Worm (Caenorhabditis elegans): ENCODE data around the gene C43F9.5.

C43F9.5 gene

DNA sequence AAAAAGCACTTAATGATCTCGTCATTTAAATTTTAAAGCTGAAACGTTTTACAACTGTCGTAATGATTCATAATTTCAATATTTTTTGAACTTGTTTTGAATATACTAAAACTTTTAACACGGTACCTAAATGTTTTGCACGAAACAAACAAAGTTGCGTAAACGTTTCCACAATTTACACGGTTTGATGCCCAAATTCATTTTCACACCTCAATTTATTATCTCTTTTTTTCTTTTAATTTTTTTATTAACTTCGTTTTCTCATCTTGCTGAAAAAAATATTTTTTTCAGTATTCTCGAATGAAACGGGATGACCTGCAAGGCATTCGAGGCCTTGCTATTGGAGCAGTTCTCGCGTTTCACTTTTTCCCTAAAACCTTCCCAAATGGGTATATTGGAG lies 6.3 kb downstream of the C43F9.5 start, which contains the start of gene oac-8:
oac-8 (plus strand) TSS at position 301 of the 400 bp plus-strand sequence.
- TF ChIP-seq ceh-28 (tag; optimal IDR thresholded peaks at IDR 0.05): no peak
- TF ChIP-seq ZK546.5 (tag; optimal IDR thresholded peaks at IDR 0.05): no peak
- no peak for TF ChIP-seq nhr-67 (tag; optimal IDR thresholded peaks at IDR 0.05)
- no peak for TF ChIP-seq nhr-23 (tag; optimal IDR thresholded peaks at IDR 0.05)
- no peak for TF ChIP-seq pha-4 (tag; optimal IDR thresholded peaks at IDR 0.05)
- no peak for TF ChIP-seq nhr-12 (tag; optimal IDR thresholded peaks at IDR 0.05)
- no peak for TF ChIP-seq daf-12 (tag; optimal IDR thresholded peaks at IDR 0.05)

ce11 chrIV:10578367-10578766 lies 12.2 kb downstream of the C43F9.5 start, which contains the start of gene lgc-43:
lgc-43 (plus strand) TSS chrIV:10578667.
- TF ChIP-seq jun-1 (tag; optimal IDR thresholded peaks at IDR 0.05) (no peak), nhr-76 (tag; optimal IDR thresholded peaks at IDR 0.05) (peak; percentile 67)

- TF ChIP-seq skn-1 (tag; optimal IDR thresholded peaks at IDR 0.05): no peak
- TF ChIP-seq snpc-4 (tag; optimal IDR thresholded peaks at IDR 0.05): no peak
- TF ChIP-seq nhr-23 (tag; optimal IDR thresholded peaks at IDR 0.05): no peak
- no peak for TF ChIP-seq ceh-9 (tag; optimal IDR thresholded peaks at IDR 0.05)
- no peak for TF ChIP-seq sea-2 (GFP tag; optimal IDR thresholded peaks at IDR 0.05)
- no peak for TF ChIP-seq mdl-1 (tag; optimal IDR thresholded peaks at IDR 0.05)
- TF ChIP-seq R02D3.7 (tag; optimal IDR thresholded peaks at IDR 0.05): no peak
- TF ChIP-seq nhr-25 (tag; optimal IDR thresholded peaks at IDR 0.05): no peak
- no peak for TF ChIP-seq nhr-28 (tag; optimal IDR thresholded peaks at IDR 0.05)
- TF ChIP-seq ZK546.5 (tag; optimal IDR thresholded peaks at IDR 0.05): no peak
- TF ChIP-seq fkh-2 (tag; optimal IDR thresholded peaks at IDR 0.05): no peak
Measured at ce11 chrIV:10577600-10577999, 12.9 kb downstream of the C43F9.5 start.

ce11 chrIV:10576624-10577023 lies 13.9 kb downstream of the C43F9.5 start:
- TF ChIP-seq nhr-23 (tag; optimal IDR thresholded peaks at IDR 0.05) (peak; percentile 34), hmg-11 (tag; optimal IDR thresholded peaks at IDR 0.05) (no peak)

ce11 chrIV:10576050-10576449 lies 14.5 kb downstream of the C43F9.5 start, which contains the start of gene efn-2:
efn-2 (plus strand) TSS chrIV:10576350.
- TF ChIP-seq eor-1 (tag; optimal IDR thresholded peaks at IDR 0.05): no peak
- TF ChIP-seq nhr-43 (tag; optimal IDR thresholded peaks at IDR 0.05; ENCODE audit: poor library complexity, severe bottlenecking): no peak
- TF ChIP-seq egl-5 (tag; optimal IDR thresholded peaks at IDR 0.05): peak; percentile 13

DNA sequence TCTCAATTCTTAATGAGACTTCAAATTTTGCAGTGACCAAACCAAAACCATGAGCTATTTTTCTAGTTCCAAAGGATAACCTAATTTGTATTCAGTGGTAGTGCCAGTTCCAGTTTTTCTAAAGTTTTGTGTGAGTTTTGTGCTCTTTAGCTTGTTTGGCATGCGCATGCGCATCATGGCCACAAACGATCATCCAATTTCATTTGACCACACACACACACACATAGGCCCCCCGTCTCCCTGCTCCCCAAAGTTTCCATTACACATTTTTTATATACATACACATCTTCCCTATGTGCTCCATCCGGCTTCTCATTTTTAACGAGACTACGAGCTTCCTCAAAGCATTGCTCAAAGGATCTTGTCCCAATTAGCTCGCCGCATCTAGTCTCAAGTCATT lies 16.1 kb downstream of the C43F9.5 start:
- TF ChIP-seq nhr-28 (tag; optimal IDR thresholded peaks at IDR 0.05) (no peak), lin-39 (tag; optimal IDR thresholded peaks at IDR 0.05) (peak; percentile 34)

ce11 chrIV:10573471-10573870 lies 17.1 kb downstream of the C43F9.5 start:
- no peak for TF ChIP-seq tbx-2 (tag; optimal IDR thresholded peaks at IDR 0.05)
- no peak for TF ChIP-seq daf-12 (tag; optimal IDR thresholded peaks at IDR 0.05)
- TF ChIP-seq fkh-10 (GFP tag; optimal IDR thresholded peaks at IDR 0.05): peak; percentile 76

- TF ChIP-seq ztf-4 (tag; optimal IDR thresholded peaks at IDR 0.05): no peak
- no peak for TF ChIP-seq daf-12 (tag; optimal IDR thresholded peaks at IDR 0.05)
- no peak for TF ChIP-seq eor-1 (tag; optimal IDR thresholded peaks at IDR 0.05)
- no peak for TF ChIP-seq fkh-10 (GFP tag; optimal IDR thresholded peaks at IDR 0.05)
- TF ChIP-seq sea-2 (GFP tag; optimal IDR thresholded peaks at IDR 0.05): no peak
- TF ChIP-seq zag-1 (tag; optimal IDR thresholded peaks at IDR 0.05): no peak
- TF ChIP-seq egl-5 (tag; optimal IDR thresholded peaks at IDR 0.05): no peak
- TF ChIP-seq ceh-82 (tag; optimal IDR thresholded peaks at IDR 0.05): no peak
- no peak for TF ChIP-seq egl-27 (tag; optimal IDR thresholded peaks at IDR 0.05)
- TF ChIP-seq unc-62 (GFP tag; optimal IDR thresholded peaks at IDR 0.05): no peak
- TF ChIP-seq nhr-77 (tag; optimal IDR thresholded peaks at IDR 0.05): no peak
- TF ChIP-seq ceh-28 (tag; optimal IDR thresholded peaks at IDR 0.05): no peak
- TF ChIP-seq ama-1 (optimal IDR thresholded peaks at IDR 0.05): no peak
- TF ChIP-seq snpc-4 (tag; optimal IDR thresholded peaks at IDR 0.05): no peak
- TF ChIP-seq nhr-76 (tag; optimal IDR thresholded peaks at IDR 0.05): no peak
- no peak for TF ChIP-seq tbx-2 (tag; optimal IDR thresholded peaks at IDR 0.05)
Measured at ce11 chrIV:10571020-10571419, 19.5 kb downstream of the C43F9.5 start.
